Worm (Caenorhabditis elegans) whole organism, late embryonic: ENCODE measurements around the gene nhr-219.

Source experiments
- F13H6.1 ChIP-seq: sonication (generic microtip); optimal IDR thresholded peaks from 2 replicates; lab custom pipeline; 2016; ENCODE audit warnings: missing genetic modification characterization, missing compliant biosample characterization
- K02D7.2 ChIP-seq: sonication (generic microtip); optimal IDR thresholded peaks from 2 replicates; lab custom pipeline; 2017; ENCODE audit warnings: mild to moderate bottlenecking, missing genetic modification characterization, missing compliant biosample characterization
- T23F11.4 ChIP-seq: fragments of 200-800 bp; sonication (Bioruptor generic); optimal IDR thresholded peaks from 2 replicates; lab custom pipeline; 2018; ENCODE audit warnings: mild to moderate bottlenecking, missing genetic modification characterization, missing compliant biosample characterization
- Y22D7AL.16 ChIP-seq: sonication (generic microtip); optimal IDR thresholded peaks from 2 replicates; lab custom pipeline; 2016; ENCODE audit warnings: missing genetic modification characterization, missing compliant biosample characterization
- ceh-14 ChIP-seq: sonication (generic microtip); optimal IDR thresholded peaks from 2 replicates; lab custom pipeline; 2016; ENCODE audit warnings: missing genotype, missing genetic modification characterization, missing compliant biosample characterization
- ceh-18 ChIP-seq: sonication (generic microtip); optimal IDR thresholded peaks from 2 replicates; lab custom pipeline; 2016; ENCODE audit warnings: missing genetic modification characterization, missing compliant biosample characterization
- ceh-2 ChIP-seq: sonication (generic microtip); optimal IDR thresholded peaks from 2 replicates; lab custom pipeline; 2016; ENCODE audit warnings: missing genotype, missing genetic modification characterization, missing compliant biosample characterization
- ceh-22 ChIP-seq: sonication (generic microtip); optimal IDR thresholded peaks from 2 replicates; lab custom pipeline; 2017; ENCODE audit warnings: missing biosample characterization, missing genetic modification characterization
- ceh-31 ChIP-seq: sonication (generic microtip); optimal IDR thresholded peaks from 2 replicates; lab custom pipeline; 2016; ENCODE audit warnings: missing genetic modification characterization, missing compliant biosample characterization
- ceh-45 ChIP-seq: fragments of 200-800 bp; sonication (Bioruptor generic); IDR thresholded peaks from 2 replicates; pipeline ENCODE4 v1.3.6; 2022; ENCODE audit warnings: missing genetic modification reagents, missing genetic modification characterization, missing compliant biosample characterization
- ceh-48 ChIP-seq: sonication (generic microtip); optimal IDR thresholded peaks from 2 replicates; lab custom pipeline; 2016; ENCODE audit warnings: missing genetic modification characterization, inconsistent platforms, missing compliant biosample characterization
- ceh-9 ChIP-seq: sonication (generic microtip); optimal IDR thresholded peaks from 2 replicates; lab custom pipeline; 2016; ENCODE audit warnings: mild to moderate bottlenecking, missing genetic modification characterization, inconsistent platforms, missing compliant biosample characterization
- dve-1 ChIP-seq: sonication (generic microtip); optimal IDR thresholded peaks from 2 replicates; lab custom pipeline; 2017; ENCODE audit warnings: antibody characterized with exemption, mild to moderate bottlenecking, missing genetic modification characterization, missing compliant biosample characterization
- elt-2 ChIP-seq: sonication (generic microtip); optimal IDR thresholded peaks from 2 replicates; lab custom pipeline; 2016; ENCODE audit warnings: missing genetic modification reagents, missing genetic modification characterization, missing compliant biosample characterization
- elt-4 ChIP-seq: sonication (generic microtip); optimal IDR thresholded peaks from 2 replicates; lab custom pipeline; 2016; ENCODE audit warnings: missing genetic modification characterization, missing compliant biosample characterization
- ets-4 ChIP-seq: sonication (generic microtip); optimal IDR thresholded peaks from 2 replicates; lab custom pipeline; 2016; ENCODE audit warnings: missing genetic modification characterization, missing compliant biosample characterization
- eyg-1 ChIP-seq: sonication (generic microtip); optimal IDR thresholded peaks from 2 replicates; lab custom pipeline; 2016; ENCODE audit warnings: missing genotype, missing genetic modification characterization, missing compliant biosample characterization
- fkh-10 ChIP-seq: fragments of 150-350 bp; optimal IDR thresholded peaks from 2 replicates; lab custom pipeline; 2014; ENCODE audit warnings: missing biosample characterization, missing genetic modification reagents, missing genetic modification characterization
- gmeb-2 ChIP-seq: sonication (generic microtip); optimal IDR thresholded peaks from 2 replicates; lab custom pipeline; 2016; ENCODE audit warnings: missing genetic modification characterization, inconsistent platforms, missing compliant biosample characterization
- hlh-13 ChIP-seq: fragments of 200-800 bp; sonication (Bioruptor generic); optimal IDR thresholded peaks from 2 replicates; lab custom pipeline; 2018; ENCODE audit warnings: mild to moderate bottlenecking, missing genetic modification characterization, missing compliant biosample characterization
- hlh-30 ChIP-seq: sonication (generic microtip); optimal IDR thresholded peaks from 2 replicates; lab custom pipeline; 2017; ENCODE audit warnings: antibody characterized with exemption, missing genetic modification characterization, missing compliant biosample characterization; ENCODE audit not compliant: insufficient read depth
- hlh-6 ChIP-seq: sonication (generic microtip); optimal IDR thresholded peaks from 2 replicates; lab custom pipeline; 2016; ENCODE audit warnings: missing genotype, missing genetic modification characterization, missing compliant biosample characterization
- hlh-8 ChIP-seq: sonication (generic microtip); optimal IDR thresholded peaks from 2 replicates; lab custom pipeline; 2016; ENCODE audit warnings: missing genotype, missing genetic modification characterization, missing compliant biosample characterization
- lin-11 ChIP-seq: fragments of 200-800 bp; sonication (Bioruptor generic); optimal IDR thresholded peaks from 2 replicates; lab custom pipeline; 2018; ENCODE audit warnings: mild to moderate bottlenecking, missing genetic modification characterization, missing compliant biosample characterization
- madf-2 ChIP-seq: sonication (generic microtip); optimal IDR thresholded peaks from 2 replicates; lab custom pipeline; 2017; ENCODE audit warnings: missing genetic modification characterization, missing compliant biosample characterization
- nhr-232 ChIP-seq: sonication (generic microtip); optimal IDR thresholded peaks from 2 replicates; lab custom pipeline; 2016; ENCODE audit warnings: missing genetic modification characterization, missing compliant biosample characterization
- odd-2 ChIP-seq: sonication (generic microtip); optimal IDR thresholded peaks from 2 replicates; lab custom pipeline; 2017; ENCODE audit warnings: antibody characterized with exemption, mild to moderate bottlenecking, missing genetic modification characterization, missing compliant biosample characterization
- pag-3 ChIP-seq: sonication (generic microtip); optimal IDR thresholded peaks from 2 replicates; lab custom pipeline; 2016; ENCODE audit warnings: missing compliant biosample characterization, missing genetic modification characterization, borderline replicate concordance
- pat-9 ChIP-seq: fragments of 200-800 bp; sonication (Bioruptor generic); optimal IDR thresholded peaks from 2 replicates; lab custom pipeline; 2018; ENCODE audit warnings: mild to moderate bottlenecking, missing genetic modification characterization, moderate library complexity, missing compliant biosample characterization
- pqm-1 ChIP-seq: sonication (generic microtip); optimal IDR thresholded peaks from 2 replicates; lab custom pipeline; 2016; ENCODE audit warnings: missing genetic modification characterization, missing compliant biosample characterization
- pros-1 ChIP-seq: fragments of 150-350 bp; optimal IDR thresholded peaks from 2 replicates; lab custom pipeline; 2014; ENCODE audit warnings: missing biosample characterization, missing genetic modification reagents, missing genetic modification characterization
- ref-2 ChIP-seq: sonication (generic microtip); optimal IDR thresholded peaks from 2 replicates; lab custom pipeline; 2016; ENCODE audit warnings: missing genetic modification characterization, missing compliant biosample characterization
- rnt-1 ChIP-seq: sonication (generic microtip); optimal IDR thresholded peaks from 2 replicates; lab custom pipeline; 2016; ENCODE audit warnings: missing genetic modification characterization, missing compliant biosample characterization
- sox-2 ChIP-seq: fragments of 200-800 bp; sonication (Bioruptor generic); IDR thresholded peaks from 2 replicates; pipeline ENCODE4 v1.3.6; 2022; ENCODE audit warnings: missing genetic modification reagents, missing genetic modification characterization, missing compliant biosample characterization
- sox-4 ChIP-seq: sonication (generic microtip); optimal IDR thresholded peaks from 2 replicates; lab custom pipeline; 2017; ENCODE audit warnings: mild to moderate bottlenecking, missing genetic modification characterization, inconsistent platforms, missing compliant biosample characterization
- tbx-2 ChIP-seq: sonication (generic microtip); optimal IDR thresholded peaks from 2 replicates; lab custom pipeline; 2016; ENCODE audit warnings: missing genetic modification characterization, missing compliant biosample characterization
- ttx-3 ChIP-seq: sonication (generic microtip); optimal IDR thresholded peaks from 2 replicates; lab custom pipeline; 2016; ENCODE audit warnings: missing genetic modification reagents, missing genetic modification characterization, missing compliant biosample characterization
- unc-3 ChIP-seq, 2 experiments: fragments of 200-800 bp in 1 of 2; sonication (Bioruptor generic) in 1 of 2; sonication (generic microtip) in 1 of 2; conservative IDR thresholded peaks in 1 of 2; optimal IDR thresholded peaks in 1 of 2; 2 replicates each; pipeline versions ENCODE4 v1.3.6 to Lab custom; 2016 to 2022; ENCODE audit warnings: missing compliant biosample characterization in 2 of 2, missing genetic modification characterization in 2 of 2, missing genetic modification reagents in 1 of 2
- unc-86 ChIP-seq: sonication (generic microtip); optimal IDR thresholded peaks from 2 replicates; lab custom pipeline; 2016; ENCODE audit warnings: missing genetic modification characterization, missing compliant biosample characterization
- zip-5 ChIP-seq: sonication (generic microtip); optimal IDR thresholded peaks from 2 replicates; lab custom pipeline; 2016; ENCODE audit warnings: missing genetic modification characterization, missing compliant biosample characterization
- ztf-16 ChIP-seq: sonication (generic microtip); optimal IDR thresholded peaks from 2 replicates; lab custom pipeline; 2017; ENCODE audit warnings: missing genetic modification characterization, missing compliant biosample characterization

The nhr-219 gene

DNA sequence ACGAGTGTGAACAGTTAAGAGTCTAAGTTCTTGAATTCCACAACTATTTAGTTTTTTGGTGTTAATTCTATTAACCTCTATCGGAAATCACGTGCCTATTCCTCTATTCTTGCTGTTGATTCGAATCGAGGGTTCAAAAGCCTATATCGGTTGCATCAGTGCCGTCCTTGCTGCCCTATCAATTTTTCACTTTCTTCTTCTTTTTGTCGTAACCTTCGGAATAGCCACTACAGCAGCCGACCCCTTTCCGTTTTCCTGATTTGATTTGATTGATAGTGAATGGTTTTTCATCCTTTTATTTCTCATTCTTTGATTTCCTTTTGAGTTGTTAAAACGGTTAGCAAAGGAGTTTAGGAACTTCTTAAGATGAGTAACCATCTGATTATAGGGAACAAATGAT lies 28.3 kb upstream of the nhr-219 start:
- TF ChIP-seq unc-86 (tag; lab: Kevin White, UChicago) (no peak), ceh-45 (GFP tag; lab: Robert Waterston, UW) (no peak), ceh-48 (tag; lab: Kevin White, UChicago) (no peak), unc-3 (GFP tag; conservative IDR thresholded peaks at IDR 0.05; lab: Robert Waterston, UW) (no peak), unc-3 (tag; optimal IDR thresholded peaks at IDR 0.05; lab: Kevin White, UChicago) (no peak), ceh-31 (tag; lab: Kevin White, UChicago) (no peak), K02D7.2 (tag; lab: Kevin White, UChicago) (no peak), ttx-3 (tag; lab: Kevin White, UChicago) (no peak), odd-2 (no peak), hlh-8 (no peak), zip-5 (no peak), dve-1 (tag; lab: Kevin White, UChicago) (no peak), hlh-6 (tag; lab: Kevin White, UChicago) (no peak), ceh-14 (tag; lab: Kevin White, UChicago) (no peak), Y22D7AL.16 (no peak)

DNA sequence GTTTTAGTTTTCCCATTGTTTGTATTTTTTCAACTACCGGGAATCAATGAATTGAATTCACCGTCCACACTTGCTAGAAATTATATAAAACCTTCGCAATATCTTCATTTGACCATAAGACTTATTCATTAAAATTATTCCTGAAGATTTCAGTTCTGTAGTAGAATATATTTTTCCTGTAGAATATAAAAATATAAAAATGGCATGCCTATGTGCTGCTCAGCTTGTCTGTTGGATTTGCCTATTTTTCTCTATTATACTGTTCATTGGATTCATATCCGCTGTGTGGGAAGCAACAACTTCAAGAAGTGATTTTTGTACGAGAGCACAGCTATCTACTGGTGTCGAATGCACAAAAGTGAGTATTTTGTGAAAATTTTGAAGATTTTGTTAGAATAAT lies 25.7 kb upstream of the nhr-219 start, which contains the start of gene F59E11.6:
Gene F59E11.6, plus strand, starts transcription at position 111 of the 400 bp plus-strand sequence.
- TF ChIP-seq Y22D7AL.16 (no peak), rnt-1 (tag; lab: Kevin White, UChicago) (no peak), fkh-10 (GFP tag; lab: Kevin White, UChicago) (no peak), tbx-2 (tag; lab: Kevin White, UChicago) (no peak)

DNA sequence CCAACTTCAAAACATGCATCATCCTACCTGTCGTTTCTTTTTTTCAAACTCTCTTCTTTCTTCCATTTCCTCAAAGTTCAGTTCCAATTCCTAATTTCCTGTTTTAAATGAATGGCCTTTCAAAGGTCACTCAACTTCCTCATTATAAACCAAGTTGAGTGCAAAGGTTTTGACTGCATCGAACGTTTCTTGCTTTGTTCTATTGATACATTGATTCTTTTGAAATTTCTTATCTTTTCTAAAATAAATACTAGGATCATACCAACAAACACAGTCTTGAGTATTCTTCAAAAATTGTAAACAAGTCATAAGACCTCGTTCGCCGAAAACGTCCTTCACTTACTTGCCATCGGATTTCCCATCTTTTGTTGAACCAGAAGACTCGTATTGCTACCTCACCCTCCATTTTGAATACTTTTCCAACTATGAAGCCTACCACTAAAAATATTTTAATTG lies 24.2 kb upstream of the nhr-219 start, which contains the start of gene F59E11.7:
Gene F59E11.7, plus strand, starts transcription at position 51 of the 456 bp plus-strand sequence.
- TF ChIP-seq nhr-232 (tag; lab: Kevin White, UChicago) (no peak), ceh-31 (tag; lab: Kevin White, UChicago) (no peak), unc-3 (GFP tag; conservative IDR thresholded peaks at IDR 0.05; lab: Robert Waterston, UW) (no peak), unc-3 (tag; optimal IDR thresholded peaks at IDR 0.05; lab: Kevin White, UChicago) (no peak), pag-3 (tag; lab: Kevin White, UChicago) (no peak), lin-11 (no peak)

DNA sequence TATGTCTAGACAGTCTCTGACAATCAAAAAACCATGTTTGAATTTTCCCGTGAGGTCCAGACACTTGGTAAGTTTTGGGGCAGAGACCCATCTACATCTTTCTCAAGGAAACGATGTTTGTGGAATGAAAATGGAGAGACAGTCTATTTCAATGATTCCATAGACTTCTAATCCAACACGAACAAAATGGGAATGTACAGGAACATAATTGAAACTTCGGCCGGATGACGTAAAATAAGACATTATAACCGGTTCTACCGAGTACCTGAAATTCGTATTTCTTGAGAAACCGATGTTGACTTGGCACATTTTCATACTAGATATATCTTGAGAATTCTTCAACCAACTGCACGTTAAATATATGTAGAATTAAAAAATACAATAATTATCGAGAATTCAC lies 22.1 kb upstream of the nhr-219 start, which contains the start of gene str-87:
Gene str-87, minus strand, starts transcription at position 101 of the 400 bp plus-strand sequence.
- TF ChIP-seq gmeb-2 (tag; lab: Kevin White, UChicago) (no peak), hlh-30 (no peak), unc-86 (tag; lab: Kevin White, UChicago) (no peak), T23F11.4 (no peak), fkh-10 (GFP tag; lab: Kevin White, UChicago) (no peak), ceh-18 (tag; lab: Kevin White, UChicago) (no peak), unc-3 (GFP tag; conservative IDR thresholded peaks at IDR 0.05; lab: Robert Waterston, UW) (no peak), unc-3 (tag; optimal IDR thresholded peaks at IDR 0.05; lab: Kevin White, UChicago) (no peak)

DNA sequence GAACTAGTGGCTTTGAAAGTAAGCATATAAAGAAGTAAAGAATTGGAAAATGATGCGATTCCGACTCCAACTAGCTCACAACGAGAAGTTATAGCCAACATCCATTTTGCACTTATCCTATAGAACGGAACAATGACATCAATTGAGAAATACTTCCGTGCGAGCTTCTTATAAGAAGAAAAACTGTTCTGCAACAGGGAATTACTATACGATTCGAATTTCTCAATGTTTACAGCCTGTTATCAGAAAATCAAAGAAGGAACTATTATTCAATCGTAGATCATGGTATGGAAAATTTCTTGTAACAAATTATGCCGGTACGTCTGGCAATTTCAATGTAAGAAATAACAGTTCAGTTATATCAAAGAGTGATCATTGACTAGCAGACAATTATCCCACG lies 19.8 kb upstream of the nhr-219 start, which contains the start of gene str-85:
Gene str-85, minus strand, starts transcription at position 101 of the 400 bp plus-strand sequence.
- TF ChIP-seq hlh-6 (tag; lab: Kevin White, UChicago) (no peak), pag-3 (tag; lab: Kevin White, UChicago) (no peak), nhr-232 (tag; lab: Kevin White, UChicago) (no peak), lin-11 (no peak), F13H6.1 (tag; lab: Kevin White, UChicago) (no peak), madf-2 (tag; lab: Kevin White, UChicago) (no peak), ref-2 (tag; lab: Kevin White, UChicago) (no peak), ceh-22 (no peak)

DNA sequence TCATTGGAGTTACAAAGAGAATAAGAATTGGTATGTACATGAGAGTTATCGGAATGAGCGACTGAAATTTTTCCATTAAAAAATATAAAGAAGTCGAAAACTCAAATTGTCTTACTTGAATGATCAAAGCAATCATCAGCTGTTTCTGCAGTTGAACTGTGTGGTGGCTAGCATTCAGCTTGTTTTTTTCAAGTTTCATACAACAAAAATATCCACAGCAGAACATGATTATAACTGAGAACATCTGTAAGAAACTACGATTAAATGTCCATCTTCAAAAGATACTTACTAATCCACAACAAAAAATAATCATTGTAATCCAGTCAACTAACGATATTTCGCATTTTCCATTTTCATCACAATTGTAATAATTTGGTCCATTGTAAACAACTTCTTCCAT lies 18.8 kb upstream of the nhr-219 start:
- TF ChIP-seq ets-4 (tag; lab: Kevin White, UChicago) (no peak), eyg-1 (tag; lab: Kevin White, UChicago) (no peak), sox-4 (no peak), pros-1 (tag; lab: Kevin White, UChicago) (no peak), ceh-14 (tag; lab: Kevin White, UChicago) (no peak), ztf-16 (tag; lab: Kevin White, UChicago) (no peak), ceh-9 (tag; lab: Kevin White, UChicago) (no peak), elt-4 (tag; lab: Kevin White, UChicago) (no peak), ceh-2 (tag; lab: Kevin White, UChicago) (no peak), zip-5 (no peak), unc-86 (tag; lab: Kevin White, UChicago) (no peak), pat-9 (tag; lab: Kevin White, UChicago) (no peak), elt-2 (no peak), hlh-13 (no peak), sox-2 (GFP tag; lab: Robert Waterston, UW) (no peak), pag-3 (tag; lab: Kevin White, UChicago) (no peak), Y22D7AL.16 (no peak), pqm-1 (tag; lab: Kevin White, UChicago) (no peak)
